Worm (Caenorhabditis elegans) whole organism, midembryonic: ENCODE results near the gene F19H6.6.

Experiments
- T22C8.4 ChIP-seq: fragments of 200-800 bp; sonication (Bioruptor generic); IDR thresholded peaks from 2 replicates; pipeline ENCODE4 v1.3.6; 2022; ENCODE audit warnings: missing genetic modification characterization, missing compliant biosample characterization
- cog-1 ChIP-seq: sonication (generic microtip); optimal IDR thresholded peaks from 2 replicates; lab custom pipeline; 2016; ENCODE audit warnings: missing genetic modification characterization, missing compliant biosample characterization
- flt-1 ChIP-seq: fragments of 200-800 bp; sonication (Bioruptor generic); IDR thresholded peaks from 2 replicates; pipeline ENCODE4 v1.3.6; 2022; ENCODE audit warnings: missing genetic modification characterization, missing compliant biosample characterization
- klf-2 ChIP-seq: fragments of 200-800 bp; sonication (Bioruptor generic); conservative IDR thresholded peaks from 2 replicates; pipeline ENCODE4 v1.3.6; 2022; ENCODE audit warnings: missing genetic modification reagents, missing genetic modification characterization, missing compliant biosample characterization
- med-1 ChIP-seq: sonication (generic microtip); optimal IDR thresholded peaks from 2 replicates; lab custom pipeline; 2017; ENCODE audit warnings: missing genetic modification characterization, mild to moderate bottlenecking, missing compliant biosample characterization, antibody characterized with exemption, missing genetic modification reagents; ENCODE audit not compliant: insufficient read depth
- ref-1 ChIP-seq: fragments of 200-800 bp; sonication (Bioruptor generic); conservative IDR thresholded peaks from 2 replicates; pipeline ENCODE4 v1.3.6; 2022; ENCODE audit warnings: missing genetic modification reagents, missing genetic modification characterization, missing compliant biosample characterization
- tab-1 ChIP-seq: fragments of 200-800 bp; sonication (Bioruptor generic); IDR thresholded peaks from 2 replicates; pipeline ENCODE4 v1.3.6; 2022; ENCODE audit warnings: missing genetic modification characterization, missing compliant biosample characterization
- ztf-23 ChIP-seq: fragments of 200-800 bp; sonication (Bioruptor generic); IDR thresholded peaks from 2 replicates; pipeline ENCODE4 v1.3.6; 2022; ENCODE audit warnings: missing genetic modification reagents, missing genetic modification characterization, missing compliant biosample characterization
- ztf-29 ChIP-seq: fragments of 200-800 bp; sonication (Bioruptor generic); IDR thresholded peaks from 2 replicates; pipeline ENCODE4 v1.3.6; 2022; ENCODE audit warnings: missing genetic modification reagents, missing genetic modification characterization, missing compliant biosample characterization

The F19H6.6 gene

DNA sequence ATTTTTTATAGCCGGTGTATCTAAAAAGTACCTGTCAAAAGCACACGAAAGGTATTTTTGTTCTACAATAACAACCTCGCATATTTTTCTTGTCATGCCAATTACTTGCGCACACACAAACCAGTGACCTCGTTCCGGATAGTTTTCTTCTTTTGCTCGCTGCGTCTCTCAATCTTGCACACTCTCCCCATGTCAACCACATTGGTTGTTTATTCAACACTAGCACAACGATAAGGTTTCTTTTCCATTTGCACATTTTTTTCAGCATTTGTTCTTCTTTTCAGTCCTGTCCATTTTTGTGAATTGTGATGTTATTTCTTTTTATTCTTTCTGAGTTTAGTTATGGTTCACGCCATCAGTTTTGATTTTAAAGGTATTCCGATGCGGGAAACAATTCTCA, 10.4 kb upstream of the F19H6.6 start, which contains the start of gene F42F12.3:
Gene F42F12.3 (plus strand): TSS at position 372 of the 400 bp plus-strand sequence.
- no peak for TF ChIP-seq T22C8.4
- no peak for TF ChIP-seq cog-1 (tag; lab: Kevin White, UChicago)
- no peak for TF ChIP-seq ztf-29 (GFP tag; lab: Robert Waterston, UW)
- no peak for TF ChIP-seq med-1 (GFP tag; lab: Kevin White, UChicago)
- no peak for TF ChIP-seq tab-1 (GFP tag; lab: Robert Waterston, UW)
- TF ChIP-seq klf-2 (GFP tag; lab: Robert Waterston, UW), result no peak
- TF ChIP-seq ref-1 (GFP tag; lab: Robert Waterston, UW), result no peak
- no peak for TF ChIP-seq flt-1 (GFP tag; lab: Robert Waterston, UW)
- TF ChIP-seq ztf-23 (GFP tag; lab: Robert Waterston, UW), result no peak

DNA sequence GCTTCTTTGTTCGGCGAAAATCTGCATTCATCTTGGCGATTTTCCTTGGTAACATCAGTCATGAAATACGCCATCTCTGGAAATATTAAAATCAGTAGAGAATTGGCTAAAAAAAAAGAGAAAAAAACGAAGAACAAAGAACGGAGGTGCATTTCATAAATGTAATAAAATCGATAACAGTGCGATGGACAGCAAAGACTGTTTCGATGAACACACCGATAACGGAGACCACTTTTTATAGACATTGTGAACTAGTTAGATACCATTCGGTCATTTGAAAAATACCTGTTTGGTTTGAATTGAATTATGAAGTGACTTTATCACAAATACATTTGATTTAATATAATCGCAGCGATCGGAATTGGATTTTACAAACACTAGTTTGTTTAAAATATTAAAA, 7.8 kb upstream of the F19H6.6 start, which contains the start of gene F42F12.4:
Gene F42F12.4 (minus strand): TSS at position 76 of the 400 bp plus-strand sequence.
- TF ChIP-seq flt-1 (GFP tag; lab: Robert Waterston, UW), result no peak
- TF ChIP-seq tab-1 (GFP tag; lab: Robert Waterston, UW), result no peak
- no peak for TF ChIP-seq ztf-29 (GFP tag; lab: Robert Waterston, UW)

DNA sequence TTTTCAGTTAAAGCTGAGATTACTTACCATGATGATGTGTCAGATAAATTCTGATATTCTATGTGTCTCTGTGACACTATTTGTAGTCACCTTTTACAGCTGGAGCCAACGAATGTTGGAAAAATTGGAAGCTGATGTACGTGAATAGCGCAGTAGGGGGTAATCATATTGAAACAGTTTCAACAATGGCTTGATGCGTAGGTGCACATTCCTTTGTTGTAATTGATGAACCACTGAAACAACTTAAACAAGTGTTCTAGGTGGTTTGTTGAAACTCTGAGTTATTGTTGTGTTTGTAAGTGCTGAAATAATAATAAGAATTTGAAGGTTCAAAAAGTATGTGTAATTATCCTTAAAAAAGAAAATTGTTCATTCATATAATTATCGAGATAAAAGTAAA, 4.0 kb upstream of the F19H6.6 start, which contains the start of gene nspc-12:
Gene nspc-12 (minus strand): TSS at position 101 of the 400 bp plus-strand sequence.
- no peak for TF ChIP-seq ref-1 (GFP tag; lab: Robert Waterston, UW)
- no peak for TF ChIP-seq ztf-29 (GFP tag; lab: Robert Waterston, UW)
- TF ChIP-seq tab-1 (GFP tag; lab: Robert Waterston, UW), result no peak
- TF ChIP-seq med-1 (GFP tag; lab: Kevin White, UChicago), result no peak
- no peak for TF ChIP-seq ztf-23 (GFP tag; lab: Robert Waterston, UW)
- no peak for TF ChIP-seq cog-1 (tag; lab: Kevin White, UChicago)
- no peak for TF ChIP-seq T22C8.4
- no peak for TF ChIP-seq klf-2 (GFP tag; lab: Robert Waterston, UW)
- no peak for TF ChIP-seq flt-1 (GFP tag; lab: Robert Waterston, UW)

DNA sequence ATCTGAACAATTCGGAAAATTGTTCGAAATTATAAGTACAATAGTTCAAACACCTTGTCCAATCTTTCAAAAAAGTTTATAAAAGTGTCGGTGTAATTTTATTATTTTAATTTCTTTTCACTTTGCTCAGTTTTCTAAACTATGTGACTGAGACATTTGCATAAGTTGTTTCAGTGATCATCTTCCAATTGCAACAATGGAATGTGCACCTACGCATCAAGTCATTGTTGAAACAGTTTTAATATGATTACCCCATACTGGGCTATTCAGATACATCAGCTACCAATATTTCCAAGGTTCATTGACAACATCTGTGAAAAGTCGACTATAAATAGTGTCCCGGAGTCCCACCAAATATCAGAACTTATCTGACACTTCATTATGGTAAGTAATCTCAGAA, 3.5 kb upstream of the F19H6.6 start, which contains the start of gene nspc-13:
Gene nspc-13 (plus strand): TSS at position 301 of the 400 bp plus-strand sequence.
- TF ChIP-seq T22C8.4 (no peak), klf-2 (GFP tag; lab: Robert Waterston, UW) (no peak), med-1 (GFP tag; lab: Kevin White, UChicago) (no peak), flt-1 (GFP tag; lab: Robert Waterston, UW) (no peak)

DNA sequence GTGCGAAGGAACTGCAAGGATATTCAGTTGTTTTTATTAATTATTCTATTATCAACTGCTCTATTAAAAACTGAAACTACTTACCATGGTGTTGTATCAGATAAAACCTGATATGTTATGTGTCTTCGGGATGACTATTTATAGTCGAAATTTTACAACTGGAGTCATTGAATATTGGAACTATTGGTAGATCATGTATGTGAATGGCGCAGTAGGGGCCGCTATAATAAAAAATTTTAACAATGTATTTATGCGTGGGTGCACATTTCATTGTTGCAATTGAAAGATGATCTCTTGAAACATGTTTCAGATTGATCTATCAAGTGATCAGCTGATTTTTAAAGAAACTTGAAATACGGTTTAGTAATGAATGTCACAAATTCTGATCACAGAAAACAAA, 1.7 kb upstream of the F19H6.6 start, which contains the start of gene nspc-14:
Gene nspc-14 (minus strand): TSS at position 101 of the 400 bp plus-strand sequence.
- TF ChIP-seq ref-1 (GFP tag; lab: Robert Waterston, UW) (no peak), T22C8.4 (no peak), klf-2 (GFP tag; lab: Robert Waterston, UW) (no peak), ztf-23 (GFP tag; lab: Robert Waterston, UW) (no peak), ztf-29 (GFP tag; lab: Robert Waterston, UW) (no peak), cog-1 (tag; lab: Kevin White, UChicago) (no peak), med-1 (GFP tag; lab: Kevin White, UChicago) (no peak), tab-1 (GFP tag; lab: Robert Waterston, UW) (no peak), flt-1 (GFP tag; lab: Robert Waterston, UW) (no peak)

DNA sequence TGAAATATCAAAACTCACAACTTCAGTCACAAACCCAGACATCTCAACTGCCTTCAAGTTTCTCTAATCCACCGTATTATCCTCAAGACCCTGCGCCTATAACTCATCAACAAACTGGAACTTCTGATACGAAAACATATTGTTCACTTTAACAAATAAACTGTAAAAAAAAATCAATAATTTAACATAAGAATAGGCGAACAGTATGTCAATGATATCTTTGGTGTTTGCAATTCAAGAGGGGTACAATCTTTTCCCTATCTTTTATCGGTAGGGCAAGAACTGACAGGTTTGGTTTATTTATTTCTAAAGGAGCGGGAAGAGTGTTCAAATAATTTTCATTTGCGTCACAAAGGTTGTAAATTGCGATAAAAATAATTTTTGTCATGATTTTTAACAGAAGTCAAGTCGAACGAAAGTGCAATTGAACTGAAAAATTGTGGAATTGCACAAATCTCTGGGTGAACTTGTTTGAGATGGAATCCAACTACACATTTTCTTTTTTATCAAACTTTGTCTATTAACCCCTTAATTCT, 2.4 kb downstream of the F19H6.6 start:
- no peak for TF ChIP-seq flt-1 (GFP tag; lab: Robert Waterston, UW)
- TF ChIP-seq T22C8.4, result peak; percentile 91
- no peak for TF ChIP-seq ztf-29 (GFP tag; lab: Robert Waterston, UW)
- TF ChIP-seq ztf-23 (GFP tag; lab: Robert Waterston, UW), result 0 out of 2 replicates have a peak, but pooled peaks have one; percentile 35
- no peak for TF ChIP-seq tab-1 (GFP tag; lab: Robert Waterston, UW)
- TF ChIP-seq cog-1 (tag; lab: Kevin White, UChicago), result peak; percentile 87
- TF ChIP-seq med-1 (GFP tag; lab: Kevin White, UChicago), result peak; percentile 12
- peak; percentile 44; the same call in 1 of the 2 replicates for TF ChIP-seq klf-2 (GFP tag; lab: Robert Waterston, UW)
- no peak for TF ChIP-seq ref-1 (GFP tag; lab: Robert Waterston, UW)

DNA sequence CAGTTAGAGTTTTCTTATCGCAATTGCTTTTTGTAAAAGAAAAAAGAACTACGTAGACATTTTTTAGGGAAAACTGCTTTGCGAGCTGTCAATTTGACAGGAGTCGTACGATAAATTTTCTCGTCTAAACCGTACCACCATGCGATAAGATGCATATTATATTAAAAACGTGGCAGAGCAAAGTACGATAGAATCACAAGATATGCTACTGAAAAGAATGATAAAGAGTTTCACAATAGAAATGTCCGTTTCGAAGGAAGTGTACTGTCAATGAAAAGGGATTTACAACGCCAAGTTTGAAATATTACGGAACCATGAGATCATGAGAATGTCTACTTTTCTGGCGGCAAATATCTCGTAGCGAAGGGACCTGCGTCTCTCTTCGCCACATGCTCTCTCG, 4.2 kb downstream of the F19H6.6 start, which contains the start of gene F19H6.5:
Gene F19H6.5 (minus strand): TSS at position 101 of the 400 bp plus-strand sequence.
- no peak for TF ChIP-seq flt-1 (GFP tag; lab: Robert Waterston, UW)
- TF ChIP-seq med-1 (GFP tag; lab: Kevin White, UChicago), result no peak
- no peak for TF ChIP-seq ztf-29 (GFP tag; lab: Robert Waterston, UW)
- no peak for TF ChIP-seq T22C8.4
- no peak for TF ChIP-seq tab-1 (GFP tag; lab: Robert Waterston, UW)
- TF ChIP-seq cog-1 (tag; lab: Kevin White, UChicago), result no peak
- no peak for TF ChIP-seq ztf-23 (GFP tag; lab: Robert Waterston, UW)
- TF ChIP-seq klf-2 (GFP tag; lab: Robert Waterston, UW), result no peak
- no peak for TF ChIP-seq ref-1 (GFP tag; lab: Robert Waterston, UW)

DNA sequence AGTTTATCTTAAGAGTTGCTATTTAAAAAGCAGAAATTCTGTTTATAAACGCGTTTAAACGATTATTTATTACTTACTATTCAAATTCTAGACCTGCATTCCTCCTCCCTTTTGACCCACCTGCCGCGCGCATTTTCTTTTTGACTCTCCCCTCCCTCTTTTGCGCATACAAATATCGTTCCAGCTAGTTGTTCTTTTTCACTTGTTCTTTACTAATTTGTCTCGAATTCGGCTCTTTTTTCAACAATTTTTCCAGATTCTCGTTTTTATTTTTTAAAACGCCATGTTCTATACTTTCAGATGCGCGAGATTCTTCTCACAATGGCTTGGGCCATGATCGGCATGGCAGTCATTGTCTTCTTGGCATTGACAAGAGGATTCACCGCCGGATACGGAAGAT, 4.8 kb downstream of the F19H6.6 start, which contains the start of gene F19H6.4:
Gene F19H6.4 (plus strand): TSS at position 301 of the 400 bp plus-strand sequence.
- no peak for TF ChIP-seq cog-1 (tag; lab: Kevin White, UChicago)
- no peak for TF ChIP-seq tab-1 (GFP tag; lab: Robert Waterston, UW)
- TF ChIP-seq ztf-29 (GFP tag; lab: Robert Waterston, UW), result no peak
- TF ChIP-seq med-1 (GFP tag; lab: Kevin White, UChicago), result no peak
- no peak for TF ChIP-seq klf-2 (GFP tag; lab: Robert Waterston, UW)
- no peak for TF ChIP-seq flt-1 (GFP tag; lab: Robert Waterston, UW)
- TF ChIP-seq ztf-23 (GFP tag; lab: Robert Waterston, UW), result no peak
- TF ChIP-seq ref-1 (GFP tag; lab: Robert Waterston, UW), result no peak
- TF ChIP-seq T22C8.4, result no peak

DNA sequence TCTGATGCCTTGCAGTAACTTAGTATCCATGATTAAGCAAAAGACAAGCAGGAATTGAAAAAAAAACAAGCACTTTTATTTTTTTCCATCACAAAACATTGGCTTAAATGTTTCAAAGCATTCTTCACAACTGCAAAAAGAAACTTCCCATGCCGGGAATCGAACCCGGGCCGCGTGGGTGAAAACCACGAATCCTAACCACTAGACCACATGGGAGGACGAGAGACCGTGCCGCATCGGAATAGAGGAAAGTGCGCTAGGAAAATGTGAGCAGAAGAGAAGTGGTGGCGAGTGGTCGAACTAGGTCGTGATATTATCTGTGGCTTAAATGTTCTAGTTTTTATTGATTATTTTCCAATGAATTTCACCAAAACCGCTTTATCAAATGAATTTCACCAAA, 6.9 kb downstream of the F19H6.6 start:
- 0 out of 2 replicates have a peak, but pooled peaks have one; percentile 34 for TF ChIP-seq klf-2 (GFP tag; lab: Robert Waterston, UW)
- TF ChIP-seq cog-1 (tag; lab: Kevin White, UChicago), result no peak
- peak; percentile 81 for TF ChIP-seq tab-1 (GFP tag; lab: Robert Waterston, UW)
- peak; percentile 21 for TF ChIP-seq med-1 (GFP tag; lab: Kevin White, UChicago)
- peak; percentile 85 for TF ChIP-seq ztf-23 (GFP tag; lab: Robert Waterston, UW)
- TF ChIP-seq T22C8.4, result peak; percentile 62
- peak; percentile 47; the same call in 1 of the 2 replicates for TF ChIP-seq ztf-29 (GFP tag; lab: Robert Waterston, UW)
- peak; percentile 92 for TF ChIP-seq flt-1 (GFP tag; lab: Robert Waterston, UW)
- TF ChIP-seq ref-1 (GFP tag; lab: Robert Waterston, UW), result peak; percentile 58; the same call in 1 of the 2 replicates
